Worm (Caenorhabditis elegans): ENCODE data around the gene vps-35.

DNA sequence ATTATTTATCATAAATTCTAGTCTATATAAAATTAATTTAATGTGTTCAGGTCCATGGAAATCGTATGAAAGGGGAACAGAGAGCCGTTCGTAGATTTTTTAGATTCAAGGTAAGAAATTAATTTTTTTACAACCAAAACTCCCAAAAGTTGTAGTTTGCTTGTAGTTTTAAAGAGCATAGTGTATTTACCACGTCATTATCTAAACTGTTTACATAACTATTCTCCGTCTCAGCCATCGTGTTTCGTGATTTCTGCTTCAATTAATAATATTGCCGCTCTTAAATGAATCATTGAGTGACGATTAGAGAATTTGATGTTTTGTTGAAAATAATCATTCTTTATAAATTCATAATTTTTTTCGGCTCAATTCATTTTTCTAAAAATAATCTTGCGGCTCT lies 3.7 kb downstream of the vps-35 start, which contains the start of gene cgt-3:
- TF ChIP-seq snpc-4 (GFP tag; optimal IDR thresholded peaks at IDR 0.05) (no peak), snpc-4 (tag; optimal IDR thresholded peaks at IDR 0.05) (no peak), ztf-26 (tag; optimal IDR thresholded peaks at IDR 0.05) (no peak), attf-6 (GFP tag; IDR thresholded peaks at IDR 0.05) (no peak), snpc-1.3 (tag; optimal IDR thresholded peaks at IDR 0.05; ENCODE audit: insufficient read depth) (no peak)

All from whole organism, young adult.